Fruit fly (Drosophila melanogaster) whole organism, pupa: Measurements from ENCODE around the gene CG34355.

Source experiments
- CG15710 ChIP-seq: fragments of 200-800 bp; sonication (Bioruptor generic); optimal IDR thresholded peaks from 2 replicates; lab custom pipeline; 2018; ENCODE audit warnings: missing biosample characterization, mild to moderate bottlenecking, missing genetic modification characterization, moderate library complexity
- CG17806 ChIP-seq: fragments of 200-800 bp; sonication (Bioruptor generic); optimal IDR thresholded peaks from 2 replicates; lab custom pipeline; 2018; ENCODE audit warnings: missing biosample characterization, mild to moderate bottlenecking, missing genetic modification characterization, moderate library complexity
- CG8159 ChIP-seq: fragments of 200-800 bp; sonication (Bioruptor generic); optimal IDR thresholded peaks from 3 replicates; lab custom pipeline; 2018; ENCODE audit warnings: missing biosample characterization, mild to moderate bottlenecking, missing genetic modification characterization, moderate library complexity
- EcR ChIP-seq: fragments of 200-800 bp; sonication (Bioruptor generic); optimal IDR thresholded peaks from 3 replicates; lab custom pipeline; 2019; ENCODE audit warnings: missing biosample characterization, missing genetic modification characterization, mild to moderate bottlenecking, moderate library complexity, missing genetic modification reagents
- Ets98B ChIP-seq: fragments of 200-800 bp; sonication (Bioruptor generic); IDR thresholded peaks from 2 replicates; pipeline ENCODE4 v1.3.6; 2022; ENCODE audit warnings: missing biosample characterization, missing genetic modification characterization
- Pif1B ChIP-seq: fragments of 200-800 bp; sonication (Bioruptor generic); optimal IDR thresholded peaks from 3 replicates; lab custom pipeline; 2016; ENCODE audit warnings: missing biosample characterization, missing genetic modification characterization
- fd96Ca ChIP-seq: fragments of 200-800 bp; sonication (Bioruptor generic); IDR thresholded peaks from 3 replicates; pipeline ENCODE4 v1.3.6; 2022; ENCODE audit warnings: missing biosample characterization, missing genetic modification characterization

DNA sequence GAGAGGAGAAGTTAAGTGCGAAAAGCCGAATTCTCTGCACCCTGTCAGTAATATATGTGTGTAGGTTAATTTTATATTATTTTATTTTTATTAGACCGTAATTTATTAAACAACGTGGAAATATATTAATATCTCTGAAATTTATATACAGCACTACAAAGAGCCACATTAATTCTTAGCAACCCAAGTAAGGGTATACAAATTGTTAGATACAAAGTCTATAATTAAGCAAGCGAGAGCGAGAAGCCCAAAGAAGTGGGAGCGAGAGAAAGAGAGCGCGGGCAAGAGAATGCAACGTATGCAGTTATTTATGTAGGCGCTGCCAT is 83.4 kb downstream of the CG34355 start:
- TF ChIP-seq CG15710 (tag; lab: Kevin White, UChicago) (peak; percentile 95), Pif1B (GFP tag; lab: Kevin White, UChicago) (peak; percentile 88), Ets98B (GFP tag; lab: Robert Waterston, UW) (peak; percentile 98), fd96Ca (GFP tag; lab: Robert Waterston, UW) (peak; percentile 91), CG17806 (tag; lab: Kevin White, UChicago) (peak; percentile 96), EcR (GFP tag; lab: Kevin White, UChicago) (no peak), CG8159 (peak; percentile 96)
